Fruit fly (Drosophila melanogaster) whole organism, adult: ENCODE data around the gene Adk1.

Source experiments
- CG14711 ChIP-seq: fragments of 200-800 bp; sonication (Bioruptor generic); optimal IDR thresholded peaks from 2 replicates; lab custom pipeline; 2018; ENCODE audit warnings: missing biosample characterization, mild to moderate bottlenecking, missing genetic modification characterization, moderate library complexity
- CG1620 ChIP-seq: fragments of 200-800 bp; sonication (Bioruptor generic); optimal IDR thresholded peaks from 2 replicates; lab custom pipeline; 2016; ENCODE audit warnings: missing biosample characterization, missing genetic modification characterization
- CG5204 ChIP-seq: fragments of 200-800 bp; sonication (Bioruptor generic); optimal IDR thresholded peaks from 2 replicates; lab custom pipeline; 2016; ENCODE audit warnings: missing biosample characterization, missing genetic modification characterization
- CG7045 ChIP-seq: fragments of 200-800 bp; sonication (Bioruptor generic); optimal IDR thresholded peaks from 2 replicates; lab custom pipeline; 2017; ENCODE audit warnings: missing biosample characterization, mild to moderate bottlenecking, missing genetic modification characterization
- Mnt ChIP-seq: fragments of 200-800 bp; sonication (Bioruptor generic); optimal IDR thresholded peaks from 2 replicates; lab custom pipeline; 2016; ENCODE audit warnings: missing biosample characterization, mild to moderate bottlenecking, missing genetic modification characterization
- bab1 ChIP-seq: fragments of 200-800 bp; sonication (Bioruptor generic); optimal IDR thresholded peaks from 3 replicates; lab custom pipeline; 2019; ENCODE audit warnings: missing biosample characterization, mild to moderate bottlenecking, missing genetic modification characterization, moderate library complexity
- cnc ChIP-seq, 2 experiments: fragments of >200 bp; optimal IDR thresholded peaks; 2 replicates each; lab custom pipeline; 2017
- kay ChIP-seq: fragments of 200-800 bp; sonication (Bioruptor generic); peaks from one replicate; lab custom pipeline; 2016; ENCODE audit warnings: missing biosample characterization, missing genetic modification characterization, borderline replicate concordance
- pad ChIP-seq: fragments of 200-800 bp; sonication (Bioruptor generic); optimal IDR thresholded peaks from 3 replicates; lab custom pipeline; 2017; ENCODE audit warnings: missing biosample characterization, missing genetic modification characterization, mild to moderate bottlenecking, moderate library complexity, missing genetic modification reagents

dm6 chr3R:12214201-12214600 lies 16.5 kb downstream of the Adk1 start, which contains the start of gene CG14742:
- TF ChIP-seq CG7045 (GFP tag; lab: Kevin White, UChicago): no peak
- TF ChIP-seq cnc (optimal IDR thresholded peaks at IDR 0.05; lab: Kevin White, UChicago): no peak
- no peak for TF ChIP-seq kay
- no peak for TF ChIP-seq CG14711 (tag; lab: Kevin White, UChicago)
- no peak for TF ChIP-seq Mnt (GFP tag; lab: Kevin White, UChicago)
- TF ChIP-seq CG1620 (GFP tag; lab: Kevin White, UChicago): no peak
- TF ChIP-seq CG5204 (GFP tag; lab: Kevin White, UChicago): no peak
- no peak for TF ChIP-seq pad
- TF ChIP-seq bab1 (GFP tag; lab: Kevin White, UChicago): no peak
